Fruit fly (Drosophila melanogaster) whole organism, embryonic: ENCODE measurements around the gene CG7378.

Experiments used
- CG10565 ChIP-seq: fragments of 200-800 bp; sonication (Bioruptor generic); optimal IDR thresholded peaks from 3 replicates; lab custom pipeline; 2016; ENCODE audit warnings: missing biosample characterization, mild to moderate bottlenecking, missing genetic modification characterization
- CG11723 ChIP-seq: fragments of 200-800 bp; sonication (Bioruptor generic); optimal IDR thresholded peaks from 2 replicates; lab custom pipeline; 2017; ENCODE audit warnings: missing biosample characterization, mild to moderate bottlenecking, missing genetic modification characterization
- Eip74EF ChIP-seq, 2 experiments: fragments of 200-800 bp in 1 of 2; fragments of >200 bp in 1 of 2; sonication (Bioruptor generic) in 1 of 2; optimal IDR thresholded peaks; 2 replicates each; lab custom pipeline; 2017 to 2019; ENCODE audit warnings: missing biosample characterization in 2 of 2, missing genetic modification characterization in 2 of 2, mild to moderate bottlenecking in 1 of 2, moderate library complexity in 1 of 2
- Elba2 ChIP-seq: fragments of 200-800 bp; sonication (Bioruptor generic); optimal IDR thresholded peaks from 3 replicates; lab custom pipeline; 2016; ENCODE audit warnings: missing biosample characterization, missing genetic modification characterization
- Lhr ChIP-seq: fragments of 200-800 bp; sonication (Bioruptor generic); optimal IDR thresholded peaks from 3 replicates; lab custom pipeline; 2017; ENCODE audit warnings: mild to moderate bottlenecking, missing biosample characterization, missing genetic modification reagents, missing genetic modification characterization
- trem ChIP-seq: fragments of 200-800 bp; optimal IDR thresholded peaks from 3 replicates; lab custom pipeline; 2019; ENCODE audit warnings: missing biosample characterization, mild to moderate bottlenecking, missing genetic modification characterization, moderate library complexity
- zf30C ChIP-seq: fragments of 200-800 bp; sonication (Bioruptor generic); optimal IDR thresholded peaks from 3 replicates; lab custom pipeline; 2018; ENCODE audit warnings: missing biosample characterization, mild to moderate bottlenecking, missing genetic modification characterization

- TF ChIP-seq Eip74EF (GFP tag; optimal IDR thresholded peaks at IDR 0.05; lab: Kevin White, UChicago) = no peak
- TF ChIP-seq Elba2 (GFP tag; lab: Kevin White, UChicago) = no peak
- TF ChIP-seq Lhr (GFP tag; lab: Kevin White, UChicago) = no peak
- TF ChIP-seq CG11723 (GFP tag; lab: Kevin White, UChicago) = no peak
- no peak for TF ChIP-seq CG10565 (GFP tag; lab: Kevin White, UChicago)
- TF ChIP-seq zf30C (GFP tag; lab: Kevin White, UChicago) = no peak
- TF ChIP-seq trem = no peak
Measured at dm6 chrX:18944139-18944538, 43.9 kb downstream of the CG7378 start.
